Worm (Caenorhabditis elegans) whole organism, L2 larva: ENCODE results near the gene fbxb-95.
A peak's percentile ranks its signal among the peaks of the same experiment; 100 is the strongest.

ENCODE experiments used
- egl-27 ChIP-seq: sonication (generic microtip); optimal IDR thresholded peaks from 3 replicates; lab custom pipeline; 2017; ENCODE audit warnings: missing biosample characterization, missing genetic modification reagents, missing genetic modification characterization
- elt-3 ChIP-seq: sonication (generic microtip); optimal IDR thresholded peaks from 2 replicates; lab custom pipeline; 2017; ENCODE audit warnings: missing biosample characterization, missing genetic modification characterization
- nhr-237 ChIP-seq: fragments of 150-350 bp; optimal IDR thresholded peaks from 2 replicates; lab custom pipeline; 2014; ENCODE audit warnings: missing biosample characterization, missing genetic modification characterization
- ztf-11 ChIP-seq: sonication (generic microtip); optimal IDR thresholded peaks from 2 replicates; lab custom pipeline; 2017; ENCODE audit warnings: missing biosample characterization, missing genetic modification characterization

- TF ChIP-seq elt-3 (tag; lab: Kevin White, UChicago): no peak
- TF ChIP-seq nhr-237 (tag; lab: Kevin White, UChicago): no peak
- no peak for TF ChIP-seq ztf-11 (tag; lab: Kevin White, UChicago)
- TF ChIP-seq egl-27: peak; percentile 45
Measured at ce11 chrII:1819944-1820570, 34.1 kb upstream of the fbxb-95 start, which contains the start of gene fbxc-19.
